Worm (Caenorhabditis elegans): ENCODE data around the gene sdz-35.

The sdz-35 gene

ce11 chrII:3230422-3230821, 21.8 kb upstream of the sdz-35 start, which contains the start of gene srh-297:
Gene srh-297 (minus strand): TSS chrII:3230522.
- no peak for TF ChIP-seq ztf-26 (tag; optimal IDR thresholded peaks at IDR 0.05)
- no peak for TF ChIP-seq egrh-3 (GFP tag; IDR thresholded peaks at IDR 0.05)
- TF ChIP-seq K12H6.12 (tag; optimal IDR thresholded peaks at IDR 0.05) = no peak
- no peak for TF ChIP-seq him-1 (tag; optimal IDR thresholded peaks at IDR 0.05)
- TF ChIP-seq bed-1 (GFP tag; IDR thresholded peaks at IDR 0.05) = no peak

- TF ChIP-seq ekl-4 (GFP tag; IDR thresholded peaks at IDR 0.05) (no peak), T07F8.4 (tag; optimal IDR thresholded peaks at IDR 0.05) (no peak), pha-4 (tag; optimal IDR thresholded peaks at IDR 0.05) (no peak), K11D2.4 (GFP tag; IDR thresholded peaks at IDR 0.05) (no peak), lsy-27 (tag; optimal IDR thresholded peaks at IDR 0.05; ENCODE audit: borderline replicate concordance, insufficient read depth) (no peak), ceh-58 (GFP tag; IDR thresholded peaks at IDR 0.05) (no peak), egl-18 (GFP tag; IDR thresholded peaks at IDR 0.05) (no peak), let-607 (tag; optimal IDR thresholded peaks at IDR 0.05) (no peak), ztf-25 (GFP tag; IDR thresholded peaks at IDR 0.05) (no peak), ztf-22 (GFP tag; optimal IDR thresholded peaks at IDR 0.05) (no peak), sea-2 (GFP tag; IDR thresholded peaks at IDR 0.05) (no peak), ZK185.1 (tag; optimal IDR thresholded peaks at IDR 0.05; ENCODE audit: poor library complexity, severe bottlenecking) (no peak), F57C9.4 (tag; optimal IDR thresholded peaks at IDR 0.05) (no peak), gei-17 (GFP tag; optimal IDR thresholded peaks at IDR 0.05) (no peak), C17E4.6 (GFP tag; IDR thresholded peaks at IDR 0.05) (no peak), nfya-1 (tag; optimal IDR thresholded peaks at IDR 0.05; ENCODE audit: borderline replicate concordance, insufficient read depth) (no peak), bed-1 (GFP tag; IDR thresholded peaks at IDR 0.05) (no peak), repo-1 (tag; optimal IDR thresholded peaks at IDR 0.05) (no peak), B0019.2 (GFP tag; conservative IDR thresholded peaks at IDR 0.05) (no peak), snpc-1.3 (tag; optimal IDR thresholded peaks at IDR 0.05; ENCODE audit: insufficient read depth) (no peak)
Measured at ce11 chrII:3225780-3226179, 17.2 kb upstream of the sdz-35 start, which contains the start of gene ZC239.17. Gene ZC239.17 (minus strand): TSS chrII:3225880.

DNA sequence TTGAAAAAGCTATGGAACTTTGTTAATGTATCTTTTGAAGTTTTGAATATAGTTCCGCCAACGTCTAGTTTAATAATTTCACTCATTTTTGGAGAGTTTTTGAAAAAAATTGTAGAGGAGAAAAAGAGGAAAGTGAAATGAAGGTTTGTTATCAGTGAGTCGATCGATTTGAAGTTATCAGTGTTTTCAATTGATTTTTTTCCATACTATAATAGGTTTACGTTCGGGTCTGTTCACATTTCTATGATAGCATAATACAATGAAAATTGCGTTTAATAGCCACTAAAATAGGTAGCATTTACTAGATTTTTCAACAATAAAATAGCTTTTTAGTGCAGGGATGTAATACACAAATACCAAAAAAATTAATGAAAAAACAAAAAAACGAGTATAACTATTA, 16.6 kb upstream of the sdz-35 start, which contains the start of gene ZC239.16:
Gene ZC239.16 (minus strand): TSS at position 120 of the 400 bp plus-strand sequence.
- TF ChIP-seq nfyb-1 (GFP tag; IDR thresholded peaks at IDR 0.05) = no peak
- TF ChIP-seq pha-4 (tag; optimal IDR thresholded peaks at IDR 0.05) = no peak
- TF ChIP-seq nhr-80 (tag; optimal IDR thresholded peaks at IDR 0.05) = peak; percentile 13
- no peak for TF ChIP-seq madf-6 (GFP tag; IDR thresholded peaks at IDR 0.05)

DNA sequence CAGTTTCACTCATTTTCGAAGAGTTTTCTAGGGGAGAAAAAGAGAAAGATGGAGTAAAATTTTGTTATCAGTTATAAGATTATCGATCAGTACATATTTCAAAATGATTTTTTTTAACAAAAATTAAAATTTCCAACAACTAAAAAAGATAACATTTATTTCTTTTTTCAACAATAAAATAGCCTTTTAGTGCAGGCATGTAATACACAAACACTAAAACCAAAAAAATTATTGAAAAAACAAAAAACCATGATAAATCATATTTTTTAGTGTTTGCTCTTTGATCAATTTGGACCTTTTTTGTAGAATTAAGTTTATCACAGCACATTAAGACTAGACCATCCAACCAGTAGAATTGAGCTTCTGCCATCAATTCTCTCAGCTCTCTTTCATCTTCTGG, 16.1 kb upstream of the sdz-35 start, which contains the start of gene ZC239.15:
Gene ZC239.15 (minus strand): TSS at position 101 of the 400 bp plus-strand sequence.
- TF ChIP-seq hlh-12 (tag; optimal IDR thresholded peaks at IDR 0.05) (no peak), zim-3 (tag; optimal IDR thresholded peaks at IDR 0.05) (no peak), dpl-1 (GFP tag; optimal IDR thresholded peaks at IDR 0.05) (no peak), let-526 (GFP tag; IDR thresholded peaks at IDR 0.05) (no peak), zfh-2 (GFP tag; conservative IDR thresholded peaks at IDR 0.05) (no peak), K12H6.12 (tag; optimal IDR thresholded peaks at IDR 0.05) (no peak), F49E8.2 (tag; optimal IDR thresholded peaks at IDR 0.05; ENCODE audit: insufficient read depth) (no peak), bed-2 (GFP tag; IDR thresholded peaks at IDR 0.05) (no peak), rcor-1 (GFP tag; IDR thresholded peaks at IDR 0.05) (no peak), ceh-58 (GFP tag; IDR thresholded peaks at IDR 0.05) (no peak), dpff-1 (tag; optimal IDR thresholded peaks at IDR 0.05) (no peak), hsf-1 (GFP tag; IDR thresholded peaks at IDR 0.05) (no peak), snpc-3.4 (tag; optimal IDR thresholded peaks at IDR 0.05) (no peak), snpc-1.1 (tag; optimal IDR thresholded peaks at IDR 0.05; ENCODE audit: insufficient read depth) (no peak), ceh-79 (tag; optimal IDR thresholded peaks at IDR 0.05) (no peak), F52B5.7 (tag; optimal IDR thresholded peaks at IDR 0.05) (no peak)
